Fruit fly (Drosophila melanogaster): ENCODE measurements around the gene Reph.

Reph gene

dm6 chr2L:3778157-3779060, 24.9 kb upstream of the Reph start (continued):
- TF ChIP-seq CG15011 (GFP tag; optimal IDR thresholded peaks at IDR 0.05) (no peak), CG9932 (GFP tag; IDR thresholded peaks at IDR 0.05) (no peak), dimm (GFP tag; IDR thresholded peaks at IDR 0.05) (no peak), Ssrp (tag; optimal IDR thresholded peaks at IDR 0.05) (peak; percentile 42), CG15696 (tag; optimal IDR thresholded peaks at IDR 0.05) (peak; percentile 6), CG9797 (GFP tag; optimal IDR thresholded peaks at IDR 0.05) (no peak), Oaz (GFP tag; IDR thresholded peaks at IDR 0.05) (no peak), Pdp1 (GFP tag; optimal IDR thresholded peaks at IDR 0.05) (peak in 1 of 2 experiments; percentile 86), CG11696 (GFP tag; IDR thresholded peaks at IDR 0.05) (no peak), CG31441 (GFP tag; IDR thresholded peaks at IDR 0.05) (peak; percentile 63), CG10979 (tag; optimal IDR thresholded peaks at IDR 0.05) (peak; percentile 41), Stat92E (GFP tag; optimal IDR thresholded peaks at IDR 0.05) (peak in 1 of 3 experiments; percentile 62), CG14050 (GFP tag; IDR thresholded peaks at IDR 0.05) (no peak), lola (GFP tag; optimal IDR thresholded peaks at IDR 0.05) (peak in 1 of 3 experiments; percentile 2), CG13775 (GFP tag; optimal IDR thresholded peaks at IDR 0.05) (peak; percentile 30), CG11085 (GFP tag; IDR thresholded peaks at IDR 0.05) (no peak), unpg (GFP tag; optimal IDR thresholded peaks at IDR 0.05) (peak; percentile 60), tgo (GFP tag; IDR thresholded peaks at IDR 0.05) (no peak), abd-A (tag; optimal IDR thresholded peaks at IDR 0.05) (peak; percentile 78), CG33557 (GFP tag; optimal IDR thresholded peaks at IDR 0.05) (no peak), lbe (GFP tag; optimal IDR thresholded peaks at IDR 0.05) (peak; percentile 89), zen (tag; optimal IDR thresholded peaks at IDR 0.05) (peak; percentile 16), CG5245 (GFP tag; optimal IDR thresholded peaks at IDR 0.05) (no peak), Dp (GFP tag; optimal IDR thresholded peaks at IDR 0.05) (no peak), sima (GFP tag; optimal IDR thresholded peaks at IDR 0.05) (no peak), Bdp1 (GFP tag; optimal IDR thresholded peaks at IDR 0.05) (no peak), Mrtf (GFP tag; IDR thresholded peaks at IDR 0.05) (0 out of 3 replicates have a peak, but pooled peaks have one; percentile 26), CG16863 (GFP tag; optimal IDR thresholded peaks at IDR 0.05) (no peak), bowl (GFP tag; IDR thresholded peaks at IDR 0.05) (peak; percentile 9; the same call in 1 of the 2 replicates), Atf3 (GFP tag; optimal IDR thresholded peaks at IDR 0.05) (no peak), unc-4 (GFP tag; IDR thresholded peaks at IDR 0.05; ENCODE audit: partially characterized antibody) (0 out of 2 replicates have a peak, but pooled peaks have one; percentile 38), sd (tag; optimal IDR thresholded peaks at IDR 0.05) (peak; percentile 72), CG12104 (GFP tag; optimal IDR thresholded peaks at IDR 0.05) (no peak), CG10543 (GFP tag; optimal IDR thresholded peaks at IDR 0.05) (peak; percentile 83), row (GFP tag; IDR thresholded peaks at IDR 0.05) (peak; percentile 39; the same call in 1 of the 3 replicates), CG18619 (GFP tag; optimal IDR thresholded peaks at IDR 0.05) (peak; percentile 16), al (GFP tag; IDR thresholded peaks at IDR 0.05) (no peak), pum (GFP tag; optimal IDR thresholded peaks at IDR 0.05) (no peak), otp (GFP tag; IDR thresholded peaks at IDR 0.05) (no peak), crol (GFP tag; IDR thresholded peaks at IDR 0.05) (peak; percentile 71), CG14667 (GFP tag; IDR thresholded peaks at IDR 0.05) (no peak), chn (GFP tag; optimal IDR thresholded peaks at IDR 0.05) (no peak), grn (GFP tag; optimal IDR thresholded peaks at IDR 0.05) (peak; percentile 95), CG7928 (GFP tag; optimal IDR thresholded peaks at IDR 0.05) (no peak), bcd (GFP tag; optimal IDR thresholded peaks at IDR 0.05) (peak; percentile 19), CG7556 (GFP tag; optimal IDR thresholded peaks at IDR 0.05) (peak; percentile 42), CG8478 (optimal IDR thresholded peaks at IDR 0.05) (no peak), CG4282 (GFP tag; optimal IDR thresholded peaks at IDR 0.05) (no peak), toy (GFP tag; IDR thresholded peaks at IDR 0.05) (no peak)
